Worm (Caenorhabditis elegans): ENCODE results near the gene apc-2.

DNA sequence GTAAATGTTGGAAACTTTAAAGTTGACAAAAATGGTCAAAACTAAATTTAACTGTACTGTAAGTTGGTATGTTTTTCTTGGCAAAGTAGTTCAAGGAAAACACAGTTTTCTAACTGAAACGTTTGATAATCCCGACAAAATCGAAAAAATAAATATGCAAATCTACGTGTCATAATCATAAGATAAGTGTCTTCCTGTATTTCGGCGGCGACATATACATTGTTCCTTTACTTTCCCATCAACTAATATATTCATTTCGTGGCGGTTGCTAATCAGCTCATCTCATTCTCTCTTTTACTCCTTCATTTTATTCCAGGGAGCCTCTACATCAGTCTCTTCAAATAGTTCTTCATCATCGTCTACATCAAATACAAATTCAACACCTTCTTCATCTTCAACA is 12.6 kb upstream of the apc-2 start:
- TF ChIP-seq ceh-82 (tag; optimal IDR thresholded peaks at IDR 0.05) (no peak), R02D3.7 (tag; optimal IDR thresholded peaks at IDR 0.05) (no peak), ama-1 (optimal IDR thresholded peaks at IDR 0.05) (no peak), pha-4 (tag; optimal IDR thresholded peaks at IDR 0.05) (no peak), elt-1 (tag; optimal IDR thresholded peaks at IDR 0.05) (no peak), nhr-76 (tag; optimal IDR thresholded peaks at IDR 0.05) (no peak), nhr-67 (tag; optimal IDR thresholded peaks at IDR 0.05) (no peak), mdl-1 (tag; optimal IDR thresholded peaks at IDR 0.05) (no peak), nhr-237 (tag; optimal IDR thresholded peaks at IDR 0.05) (no peak)
